Fruit fly (Drosophila melanogaster): ENCODE data around the gene CG4174.

- TF ChIP-seq gl (tag; optimal IDR thresholded peaks at IDR 0.05) (no peak), CG4496 (GFP tag; IDR thresholded peaks at IDR 0.05) (no peak), CG9948 (tag; optimal IDR thresholded peaks at IDR 0.05) (no peak), EcR (GFP tag; optimal IDR thresholded peaks at IDR 0.05) (no peak), CG15710 (tag; optimal IDR thresholded peaks at IDR 0.05) (no peak), Pif1B (GFP tag; optimal IDR thresholded peaks at IDR 0.05) (no peak), CG32121 (GFP tag; IDR thresholded peaks at IDR 0.05) (no peak), CG8159 (tag; optimal IDR thresholded peaks at IDR 0.05) (no peak), Ets98B (GFP tag; IDR thresholded peaks at IDR 0.05) (no peak), CG17806 (tag; optimal IDR thresholded peaks at IDR 0.05) (no peak), CG14655 (GFP tag; optimal IDR thresholded peaks at IDR 0.05) (no peak), fd96Ca (GFP tag; IDR thresholded peaks at IDR 0.05) (no peak), CG10348 (GFP tag; IDR thresholded peaks at IDR 0.05) (no peak)
Observed at dm6 chr3L:18636782-18637181, 19.0 kb upstream of the CG4174 start.

All from whole organism, pupa.